Fruit fly (Drosophila melanogaster): ENCODE measurements around the gene Sulf1.

- TF ChIP-seq CG8478 (optimal IDR thresholded peaks at IDR 0.05) (no peak), CTCF (optimal IDR thresholded peaks at IDR 0.05) (no peak)
These were observed 61.8 kb downstream of the Sulf1 start for dm6 chr3R:16277543-16277942.
